Worm (Caenorhabditis elegans) whole organism, early embryonic: ENCODE results near the gene nhr-122.
"Not testable (repeated sequence)": the region's sequence is repeated elsewhere in the genome, so short reads cannot be mapped to it uniquely, and the experiment has no call there.

Experiments
- B0310.2 ChIP-seq: sonication (generic microtip); optimal IDR thresholded peaks from 2 replicates; lab custom pipeline; 2016; ENCODE audit warnings: mild to moderate bottlenecking, missing genetic modification characterization, missing compliant biosample characterization
- F13C5.2 ChIP-seq: sonication (generic microtip); optimal IDR thresholded peaks from 2 replicates; lab custom pipeline; 2017; ENCODE audit warnings: mild to moderate bottlenecking, missing genetic modification characterization, inconsistent platforms, missing compliant biosample characterization
- aly-1 ChIP-seq: sonication (generic microtip); optimal IDR thresholded peaks from 2 replicates; lab custom pipeline; 2016; ENCODE audit warnings: missing genetic modification characterization, missing compliant biosample characterization
- ama-1 ChIP-seq: fragments of 150-350 bp; optimal IDR thresholded peaks from 2 replicates; lab custom pipeline; 2014
- ceh-13 ChIP-seq: fragments of 200-800 bp; sonication (Bioruptor generic); optimal IDR thresholded peaks from 2 replicates; lab custom pipeline; 2018; ENCODE audit warnings: mild to moderate bottlenecking, missing genetic modification characterization, missing compliant biosample characterization
- ceh-36 ChIP-seq: sonication (generic microtip); optimal IDR thresholded peaks from 2 replicates; lab custom pipeline; 2016; ENCODE audit warnings: missing genetic modification characterization, inconsistent platforms, missing compliant biosample characterization
- ets-7 ChIP-seq: sonication (generic microtip); optimal IDR thresholded peaks from 2 replicates; lab custom pipeline; 2016; ENCODE audit warnings: missing genotype, missing genetic modification characterization, missing compliant biosample characterization
- flt-1 ChIP-seq: fragments of 200-800 bp; sonication (Bioruptor generic); IDR thresholded peaks from 2 replicates; pipeline ENCODE4 v1.3.6; 2022; ENCODE audit warnings: missing genetic modification characterization, missing compliant biosample characterization
- hmbx-1 ChIP-seq: sonication (generic microtip); optimal IDR thresholded peaks from 2 replicates; lab custom pipeline; 2016; ENCODE audit warnings: mild to moderate bottlenecking, missing genetic modification characterization, missing compliant biosample characterization
- hmg-4 ChIP-seq: fragments of 200-800 bp; sonication (Bioruptor generic); optimal IDR thresholded peaks from 2 replicates; lab custom pipeline; 2018; ENCODE audit warnings: mild to moderate bottlenecking, missing genetic modification characterization, missing compliant biosample characterization
- hnd-1 ChIP-seq: sonication (generic microtip); optimal IDR thresholded peaks from 2 replicates; lab custom pipeline; 2016; ENCODE audit warnings: missing genetic modification characterization, missing compliant biosample characterization
- pes-1 ChIP-seq: fragments of 200-800 bp; sonication (Bioruptor generic); IDR thresholded peaks from 2 replicates; pipeline ENCODE4 v1.3.6; 2022; ENCODE audit warnings: missing genetic modification reagents, missing genetic modification characterization, missing compliant biosample characterization
- scrt-1 ChIP-seq: fragments of 200-800 bp; sonication (Bioruptor generic); IDR thresholded peaks from 2 replicates; pipeline ENCODE4 v1.3.6; 2022; ENCODE audit warnings: missing genetic modification characterization, missing compliant biosample characterization
- sea-1 ChIP-seq: fragments of 200-800 bp; sonication (Bioruptor generic); conservative IDR thresholded peaks from 2 replicates; pipeline ENCODE4 v1.3.6; 2022; ENCODE audit warnings: missing genetic modification characterization, missing compliant biosample characterization
- tbx-11 ChIP-seq: fragments of 200-800 bp; sonication (Bioruptor generic); IDR thresholded peaks from 2 replicates; pipeline ENCODE4 v1.3.6; 2022; ENCODE audit warnings: missing genetic modification characterization, missing compliant biosample characterization
- tbx-37 ChIP-seq: fragments of 200-800 bp; sonication (Bioruptor generic); conservative IDR thresholded peaks from 2 replicates; pipeline ENCODE4 v1.3.6; 2022; ENCODE audit warnings: missing genetic modification reagents, missing genetic modification characterization, missing compliant biosample characterization
- tra-4 ChIP-seq: sonication (generic microtip); optimal IDR thresholded peaks from 2 replicates; lab custom pipeline; 2017; ENCODE audit warnings: missing genetic modification characterization, missing compliant biosample characterization

The nhr-122 gene

ce11 chrIV:1628730-1629129, 15.0 kb downstream of the nhr-122 start:
- TF ChIP-seq aly-1 (no peak), pes-1 (no peak), hmbx-1 (tag; lab: Kevin White, UChicago) (no peak), ets-7 (tag; lab: Kevin White, UChicago) (no peak)

ce11 chrIV:1631651-1632050, 18.0 kb downstream of the nhr-122 start, which contains the start of gene cpg-24:
Gene cpg-24, plus strand, starts transcription at chrIV:1631951.
- TF ChIP-seq aly-1 (no peak), ets-7 (tag; lab: Kevin White, UChicago) (no peak), hmg-4 (GFP tag; lab: Kevin White, UChicago) (no peak), tra-4 (tag; lab: Kevin White, UChicago) (no peak), tbx-37 (GFP tag; lab: Robert Waterston, UW) (no peak), scrt-1 (GFP tag; lab: Robert Waterston, UW) (no peak), hmbx-1 (tag; lab: Kevin White, UChicago) (no peak), sea-1 (no peak), ceh-36 (tag; lab: Kevin White, UChicago) (no peak), hnd-1 (no peak), pes-1 (no peak), ceh-13 (GFP tag; lab: Kevin White, UChicago) (no peak), F13C5.2 (tag; lab: Kevin White, UChicago) (no peak)

- TF ChIP-seq hmg-4 (GFP tag; lab: Kevin White, UChicago) (no peak), ceh-36 (tag; lab: Kevin White, UChicago) (peak; percentile 78)
Measured at ce11 chrIV:1632593-1632992, 18.9 kb downstream of the nhr-122 start.

- TF ChIP-seq ama-1 (no peak), pes-1 (no peak), aly-1 (no peak), tbx-37 (GFP tag; lab: Robert Waterston, UW) (no peak), hmg-4 (GFP tag; lab: Kevin White, UChicago) (no peak), tbx-11 (no peak), flt-1 (GFP tag; lab: Robert Waterston, UW) (no peak), hmbx-1 (tag; lab: Kevin White, UChicago) (no peak), scrt-1 (GFP tag; lab: Robert Waterston, UW) (no peak), F13C5.2 (tag; lab: Kevin White, UChicago) (no peak), ceh-36 (tag; lab: Kevin White, UChicago) (no peak), ceh-13 (GFP tag; lab: Kevin White, UChicago) (no peak), tra-4 (tag; lab: Kevin White, UChicago) (no peak), B0310.2 (tag; lab: Kevin White, UChicago) (no peak), sea-1 (no peak)
Measured at ce11 chrIV:1633445-1633844, 19.8 kb downstream of the nhr-122 start, which contains the start of gene Y41D4B.6. Gene Y41D4B.6, plus strand, starts transcription at chrIV:1633745.

- TF ChIP-seq scrt-1 (GFP tag; lab: Robert Waterston, UW) = no peak
- no peak for TF ChIP-seq sea-1
- TF ChIP-seq ama-1 = no peak
- TF ChIP-seq ets-7 (tag; lab: Kevin White, UChicago) = no peak
- no peak for TF ChIP-seq tbx-11
- no peak for TF ChIP-seq tra-4 (tag; lab: Kevin White, UChicago)
- TF ChIP-seq hmg-4 (GFP tag; lab: Kevin White, UChicago) = no peak
- TF ChIP-seq F13C5.2 (tag; lab: Kevin White, UChicago) = no peak
- TF ChIP-seq hmbx-1 (tag; lab: Kevin White, UChicago) = no peak
- no peak for TF ChIP-seq pes-1
- no peak for TF ChIP-seq B0310.2 (tag; lab: Kevin White, UChicago)
- no peak for TF ChIP-seq flt-1 (GFP tag; lab: Robert Waterston, UW)
- no peak for TF ChIP-seq tbx-37 (GFP tag; lab: Robert Waterston, UW)
- TF ChIP-seq hnd-1 = no peak
- no peak for TF ChIP-seq ceh-13 (GFP tag; lab: Kevin White, UChicago)
- TF ChIP-seq ceh-36 (tag; lab: Kevin White, UChicago) = no peak
- TF ChIP-seq aly-1 = no peak
Measured at ce11 chrIV:1637333-1637732, 23.6 kb downstream of the nhr-122 start.

ce11 chrIV:1645198-1645597, 31.5 kb downstream of the nhr-122 start, which contains the start of gene nhr-274:
Gene nhr-274, minus strand, starts transcription at chrIV:1645298.
- not testable (repeated sequence) for TF ChIP-seq ama-1; B0310.2 (tag; lab: Kevin White, UChicago); hnd-1

- no peak for TF ChIP-seq B0310.2 (tag; lab: Kevin White, UChicago)
- no peak for TF ChIP-seq pes-1
- no peak for TF ChIP-seq tbx-11
- TF ChIP-seq hmbx-1 (tag; lab: Kevin White, UChicago) = no peak
- TF ChIP-seq aly-1 = no peak
- TF ChIP-seq scrt-1 (GFP tag; lab: Robert Waterston, UW) = no peak
- no peak for TF ChIP-seq ama-1
- no peak for TF ChIP-seq tra-4 (tag; lab: Kevin White, UChicago)
- no peak for TF ChIP-seq ceh-36 (tag; lab: Kevin White, UChicago)
- TF ChIP-seq F13C5.2 (tag; lab: Kevin White, UChicago) = no peak
- no peak for TF ChIP-seq ceh-13 (GFP tag; lab: Kevin White, UChicago)
- TF ChIP-seq hmg-4 (GFP tag; lab: Kevin White, UChicago) = no peak
- TF ChIP-seq flt-1 (GFP tag; lab: Robert Waterston, UW) = no peak
Measured at ce11 chrIV:1649349-1649748, 35.7 kb downstream of the nhr-122 start.

- TF ChIP-seq hmbx-1 (tag; lab: Kevin White, UChicago) (no peak), hnd-1 (no peak), sea-1 (no peak), ets-7 (tag; lab: Kevin White, UChicago) (no peak), ceh-36 (tag; lab: Kevin White, UChicago) (no peak), F13C5.2 (tag; lab: Kevin White, UChicago) (no peak), tra-4 (tag; lab: Kevin White, UChicago) (no peak), scrt-1 (GFP tag; lab: Robert Waterston, UW) (no peak), B0310.2 (tag; lab: Kevin White, UChicago) (no peak), tbx-11 (no peak), hmg-4 (GFP tag; lab: Kevin White, UChicago) (no peak)
Measured at ce11 chrIV:1649794-1650193, 36.1 kb downstream of the nhr-122 start.
